Fruit fly (Drosophila melanogaster): ENCODE data around the gene mthl15.

mthl15 gene

DNA sequence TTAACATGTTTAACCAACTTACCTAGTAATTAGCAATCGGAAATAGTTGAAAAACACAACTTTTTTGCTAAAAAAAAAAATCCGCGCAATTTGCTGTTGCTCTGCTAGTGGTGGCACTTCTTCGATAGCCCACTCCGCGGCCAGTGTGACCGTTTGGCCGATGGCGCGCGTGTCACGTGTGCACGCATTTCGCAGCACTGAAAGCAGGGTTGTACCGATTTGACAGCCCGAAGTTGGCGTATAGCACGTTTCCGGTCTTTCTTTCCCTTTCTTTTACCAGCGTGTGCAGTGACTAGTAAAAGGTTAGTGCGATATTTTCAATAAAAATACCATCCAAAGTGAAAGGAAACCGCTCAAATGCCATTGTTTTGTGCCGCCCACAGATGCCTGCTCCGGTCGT is 37.3 kb downstream of the mthl15 start, which contains the start of the genes Ripalpha and RpL7 (continued):
- peak in 1 of 2 experiments; percentile 77 for TF ChIP-seq crp (GFP tag; optimal IDR thresholded peaks at IDR 0.05)
- no peak for TF ChIP-seq usp (GFP tag; optimal IDR thresholded peaks at IDR 0.05)
- peak; percentile 78 for TF ChIP-seq fd96Cb (tag; optimal IDR thresholded peaks at IDR 0.05)
- no peak for TF ChIP-seq Hr78 (GFP tag; optimal IDR thresholded peaks at IDR 0.05)
- TF ChIP-seq CG1792 (GFP tag; optimal IDR thresholded peaks at IDR 0.05) = peak; percentile 97
- TF ChIP-seq disco-r (GFP tag; optimal IDR thresholded peaks at IDR 0.05) = peak; percentile 98
- peak; percentile 98 for TF ChIP-seq CG7271 (tag; optimal IDR thresholded peaks at IDR 0.05)
- peak; percentile 83 for TF ChIP-seq Dll (GFP tag; IDR thresholded peaks at IDR 0.05; ENCODE audit: partially characterized antibody)
- TF ChIP-seq Rfx (GFP tag; IDR thresholded peaks at IDR 0.05) = peak; percentile 99
- peak; percentile 95 for TF ChIP-seq CG6791 (GFP tag; IDR thresholded peaks at IDR 0.05; ENCODE audit: partially characterized antibody)
- peak in 1 of 3 experiments; percentile 58 for TF ChIP-seq Stat92E (GFP tag; optimal IDR thresholded peaks at IDR 0.05)
- no peak for TF ChIP-seq Hr39 (optimal IDR thresholded peaks at IDR 0.05)
- TF ChIP-seq Atf3 (GFP tag; optimal IDR thresholded peaks at IDR 0.05) = peak; percentile 97
- peak; percentile 97 for TF ChIP-seq ranshi (GFP tag; IDR thresholded peaks at IDR 0.05)
- TF ChIP-seq CG4730 (GFP tag; IDR thresholded peaks at IDR 0.05) = peak; percentile 88
- TF ChIP-seq dpn (GFP tag; optimal IDR thresholded peaks at IDR 0.05) = peak; percentile 95 to 98
- peak; percentile 97 for TF ChIP-seq CG13296 (GFP tag; optimal IDR thresholded peaks at IDR 0.05)
- peak; percentile 98 for TF ChIP-seq CG11398 (GFP tag; optimal IDR thresholded peaks at IDR 0.05)
- peak; percentile 96 for TF ChIP-seq ac (GFP tag; optimal IDR thresholded peaks at IDR 0.05)
- peak; percentile 100 for TF ChIP-seq Ets97D (GFP tag; optimal IDR thresholded peaks at IDR 0.05)
- TF ChIP-seq Bdp1 (GFP tag; optimal IDR thresholded peaks at IDR 0.05) = peak; percentile 94
- TF ChIP-seq CG12104 (GFP tag; optimal IDR thresholded peaks at IDR 0.05) = peak; percentile 98
- TF ChIP-seq az2 (GFP tag; optimal IDR thresholded peaks at IDR 0.05) = peak; percentile 96
- TF ChIP-seq HmgZ (tag; optimal IDR thresholded peaks at IDR 0.05) = peak; percentile 98
- TF ChIP-seq vnd (GFP tag; IDR thresholded peaks at IDR 0.05; ENCODE audit: partially characterized antibody) = peak; percentile 88
- TF ChIP-seq CG4424 (GFP tag; optimal IDR thresholded peaks at IDR 0.05) = peak; percentile 97
- TF ChIP-seq CG17829 (tag; optimal IDR thresholded peaks at IDR 0.05) = peak; percentile 90
- TF ChIP-seq CG8478 (optimal IDR thresholded peaks at IDR 0.05) = no peak
- peak; percentile 92 for TF ChIP-seq CG3726 (GFP tag; IDR thresholded peaks at IDR 0.05)
- peak; percentile 98 for TF ChIP-seq Hsf (GFP tag; optimal IDR thresholded peaks at IDR 0.05)
- TF ChIP-seq Trl (optimal IDR thresholded peaks at IDR 0.05) = no peak
- peak; percentile 99 for TF ChIP-seq Trl (GFP tag; optimal IDR thresholded peaks at IDR 0.05)
- peak; percentile 92 for TF ChIP-seq gcm (GFP tag; optimal IDR thresholded peaks at IDR 0.05)
- TF ChIP-seq sqz (GFP tag; optimal IDR thresholded peaks at IDR 0.05) = peak; percentile 96
- peak; percentile 92 for TF ChIP-seq tna (GFP tag; IDR thresholded peaks at IDR 0.05; ENCODE audit: partially characterized antibody)
- peak; percentile 94 for TF ChIP-seq oc (tag; optimal IDR thresholded peaks at IDR 0.05)
- TF ChIP-seq Dref (GFP tag; IDR thresholded peaks at IDR 0.05) = peak; percentile 98
- TF ChIP-seq sr (GFP tag; IDR thresholded peaks at IDR 0.05) = peak; percentile 98
- peak; percentile 94 for TF ChIP-seq Atf6 (GFP tag; IDR thresholded peaks at IDR 0.05)
- TF ChIP-seq Blimp-1 (GFP tag; optimal IDR thresholded peaks at IDR 0.05) = peak; percentile 89
- peak; percentile 94 for TF ChIP-seq psq (GFP tag; optimal IDR thresholded peaks at IDR 0.05)
- TF ChIP-seq maf-S (GFP tag; optimal IDR thresholded peaks at IDR 0.05) = peak; percentile 98
- peak; percentile 97 for TF ChIP-seq CG15514 (GFP tag; optimal IDR thresholded peaks at IDR 0.05)
- peak; percentile 95 for TF ChIP-seq nmo (GFP tag; optimal IDR thresholded peaks at IDR 0.05)
- peak; percentile 99 for TF ChIP-seq Meics (GFP tag; optimal IDR thresholded peaks at IDR 0.05)
- TF ChIP-seq Drgx (GFP tag; IDR thresholded peaks at IDR 0.05) = peak; percentile 84
- peak; percentile 96 for TF ChIP-seq CG16863 (GFP tag; optimal IDR thresholded peaks at IDR 0.05)
- TF ChIP-seq CG9727 (GFP tag; optimal IDR thresholded peaks at IDR 0.05) = peak; percentile 99
- TF ChIP-seq Bteb2 (GFP tag; optimal IDR thresholded peaks at IDR 0.05) = peak; percentile 97
- peak; percentile 88 for TF ChIP-seq CG14667 (GFP tag; IDR thresholded peaks at IDR 0.05)
- TF ChIP-seq CG15011 (GFP tag; optimal IDR thresholded peaks at IDR 0.05) = peak; percentile 96

Measured in whole organism, embryonic.